Worm (Caenorhabditis elegans): ENCODE measurements around the gene amdh-1.

- TF ChIP-seq fos-1 (tag; optimal IDR thresholded peaks at IDR 0.05) (no peak), nhr-11 (tag; optimal IDR thresholded peaks at IDR 0.05) (no peak), pha-4 (tag; optimal IDR thresholded peaks at IDR 0.05) (no peak), nhr-237 (tag; optimal IDR thresholded peaks at IDR 0.05) (no peak), ceh-16 (tag; optimal IDR thresholded peaks at IDR 0.05) (no peak), mdl-1 (tag; optimal IDR thresholded peaks at IDR 0.05) (no peak), nfya-1 (tag; optimal IDR thresholded peaks at IDR 0.05; ENCODE audit: insufficient read depth) (no peak), ceh-9 (tag; optimal IDR thresholded peaks at IDR 0.05) (no peak), egl-27 (tag; optimal IDR thresholded peaks at IDR 0.05) (no peak), tbx-2 (tag; optimal IDR thresholded peaks at IDR 0.05) (no peak)
These were observed 48.7 kb downstream of the amdh-1 start for ce11 chrIII:6300297-6300696.
